Fruit fly (Drosophila melanogaster) S2 (cell line): Measurements from ENCODE around the gene Mkp3.

ENCODE experiments used
- CG8478 ChIP-seq: fragments of >200 bp; optimal IDR thresholded peaks from 2 replicates; lab custom pipeline; 2018
- CTCF ChIP-seq, 2 experiments: fragments of >200 bp; optimal IDR thresholded peaks; 2 replicates each; lab custom pipeline; 2018

DNA sequence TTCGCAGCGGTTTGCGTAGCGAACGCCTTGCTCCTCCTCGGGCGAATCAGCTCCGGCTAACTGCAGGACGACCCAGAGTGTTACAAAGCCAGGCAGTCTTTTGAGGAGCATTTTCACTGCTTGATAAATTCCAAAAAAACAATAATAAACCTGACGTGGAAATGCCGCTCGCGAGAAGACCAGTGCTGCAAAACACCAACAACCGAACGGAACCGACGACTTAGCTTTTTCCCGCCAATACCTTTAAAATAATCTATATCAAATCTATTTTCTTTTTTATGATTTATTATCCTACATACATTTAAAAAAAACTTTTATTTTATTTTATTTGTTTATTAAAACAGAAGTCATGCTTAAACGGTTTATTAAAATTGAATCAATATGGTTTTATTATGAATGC is 9.8 kb upstream of the Mkp3 start, which contains the start of gene CNPYb:
- no peak for TF ChIP-seq CG8478
- no peak for TF ChIP-seq CTCF (optimal IDR thresholded peaks at IDR 0.05; lab: Kevin White, UChicago)
